Worm (Caenorhabditis elegans): ENCODE data around the gene sdz-4.

Gene sdz-4

ce11 chrII:958618-959017 is at the start of gene sdz-4:
Gene sdz-4 (plus strand): TSS chrII:958918.
- TF ChIP-seq ztf-23 (GFP tag; IDR thresholded peaks at IDR 0.05) (no peak), cog-1 (tag; optimal IDR thresholded peaks at IDR 0.05) (no peak), tab-1 (GFP tag; IDR thresholded peaks at IDR 0.05) (no peak), T22C8.4 (GFP tag; IDR thresholded peaks at IDR 0.05) (no peak), med-1 (GFP tag; optimal IDR thresholded peaks at IDR 0.05; ENCODE audit: insufficient read depth) (no peak)

- TF ChIP-seq flt-1 (GFP tag; IDR thresholded peaks at IDR 0.05) (no peak), tab-1 (GFP tag; IDR thresholded peaks at IDR 0.05) (no peak), T22C8.4 (GFP tag; IDR thresholded peaks at IDR 0.05) (no peak), ztf-29 (GFP tag; IDR thresholded peaks at IDR 0.05) (no peak), ztf-23 (GFP tag; IDR thresholded peaks at IDR 0.05) (no peak), ref-1 (GFP tag; conservative IDR thresholded peaks at IDR 0.05) (no peak), klf-2 (GFP tag; conservative IDR thresholded peaks at IDR 0.05) (no peak), cog-1 (tag; optimal IDR thresholded peaks at IDR 0.05) (no peak), med-1 (GFP tag; optimal IDR thresholded peaks at IDR 0.05; ENCODE audit: insufficient read depth) (no peak)
Measured at ce11 chrII:909554-909953, 49.2 kb upstream of the sdz-4 start, which contains the start of the genes fbxc-24 and fbxc-27. Gene fbxc-24 (minus strand): TSS chrII:909654. Gene fbxc-27 (plus strand): TSS chrII:909769.

ce11 chrII:911680-912079 is 47.0 kb upstream of the sdz-4 start, which contains the start of gene fbxc-31:
Gene fbxc-31 (plus strand): TSS chrII:911980.
- no peak for TF ChIP-seq tab-1 (GFP tag; IDR thresholded peaks at IDR 0.05)
- TF ChIP-seq flt-1 (GFP tag; IDR thresholded peaks at IDR 0.05), result no peak
- no peak for TF ChIP-seq cog-1 (tag; optimal IDR thresholded peaks at IDR 0.05)

ce11 chrII:913222-913722 is 45.4 kb upstream of the sdz-4 start, which contains the start of gene fbxc-33:
Gene fbxc-33 (plus strand): TSS chrII:913672.
- TF ChIP-seq ref-1 (GFP tag; conservative IDR thresholded peaks at IDR 0.05), result no peak
- no peak for TF ChIP-seq tab-1 (GFP tag; IDR thresholded peaks at IDR 0.05)
- TF ChIP-seq med-1 (GFP tag; optimal IDR thresholded peaks at IDR 0.05; ENCODE audit: insufficient read depth), result no peak
- TF ChIP-seq klf-2 (GFP tag; conservative IDR thresholded peaks at IDR 0.05), result no peak
- TF ChIP-seq flt-1 (GFP tag; IDR thresholded peaks at IDR 0.05), result no peak
- no peak for TF ChIP-seq ztf-29 (GFP tag; IDR thresholded peaks at IDR 0.05)

ce11 chrII:915206-915605 is 43.5 kb upstream of the sdz-4 start:
- TF ChIP-seq ztf-23 (GFP tag; IDR thresholded peaks at IDR 0.05) (no peak), med-1 (GFP tag; optimal IDR thresholded peaks at IDR 0.05; ENCODE audit: insufficient read depth) (no peak), ref-1 (GFP tag; conservative IDR thresholded peaks at IDR 0.05) (no peak)

ce11 chrII:915780-916179 is 42.9 kb upstream of the sdz-4 start, which contains the start of gene fbxc-29:
Gene fbxc-29 (plus strand): TSS chrII:916080.
- TF ChIP-seq klf-2 (GFP tag; conservative IDR thresholded peaks at IDR 0.05), result no peak
- TF ChIP-seq T22C8.4 (GFP tag; IDR thresholded peaks at IDR 0.05), result no peak
- no peak for TF ChIP-seq med-1 (GFP tag; optimal IDR thresholded peaks at IDR 0.05; ENCODE audit: insufficient read depth)
- no peak for TF ChIP-seq tab-1 (GFP tag; IDR thresholded peaks at IDR 0.05)
- no peak for TF ChIP-seq flt-1 (GFP tag; IDR thresholded peaks at IDR 0.05)
- no peak for TF ChIP-seq cog-1 (tag; optimal IDR thresholded peaks at IDR 0.05)
- no peak for TF ChIP-seq ztf-23 (GFP tag; IDR thresholded peaks at IDR 0.05)
- TF ChIP-seq ref-1 (GFP tag; conservative IDR thresholded peaks at IDR 0.05), result no peak

- TF ChIP-seq ztf-23 (GFP tag; IDR thresholded peaks at IDR 0.05) (no peak), ref-1 (GFP tag; conservative IDR thresholded peaks at IDR 0.05) (no peak), ztf-29 (GFP tag; IDR thresholded peaks at IDR 0.05) (no peak), flt-1 (GFP tag; IDR thresholded peaks at IDR 0.05) (no peak), tab-1 (GFP tag; IDR thresholded peaks at IDR 0.05) (no peak), cog-1 (tag; optimal IDR thresholded peaks at IDR 0.05) (no peak), klf-2 (GFP tag; conservative IDR thresholded peaks at IDR 0.05) (no peak), T22C8.4 (GFP tag; IDR thresholded peaks at IDR 0.05) (no peak), med-1 (GFP tag; optimal IDR thresholded peaks at IDR 0.05; ENCODE audit: insufficient read depth) (no peak)
Measured at ce11 chrII:917324-917723, 41.4 kb upstream of the sdz-4 start, which contains the start of gene fbxc-30. Gene fbxc-30 (plus strand): TSS chrII:917624.

- no peak for TF ChIP-seq klf-2 (GFP tag; conservative IDR thresholded peaks at IDR 0.05)
- no peak for TF ChIP-seq ref-1 (GFP tag; conservative IDR thresholded peaks at IDR 0.05)
- TF ChIP-seq tab-1 (GFP tag; IDR thresholded peaks at IDR 0.05), result no peak
Measured at ce11 chrII:920326-920725, 38.4 kb upstream of the sdz-4 start.

- TF ChIP-seq klf-2 (GFP tag; conservative IDR thresholded peaks at IDR 0.05) (no peak), flt-1 (GFP tag; IDR thresholded peaks at IDR 0.05) (no peak), ztf-29 (GFP tag; IDR thresholded peaks at IDR 0.05) (no peak), T22C8.4 (GFP tag; IDR thresholded peaks at IDR 0.05) (no peak), ref-1 (GFP tag; conservative IDR thresholded peaks at IDR 0.05) (no peak), tab-1 (GFP tag; IDR thresholded peaks at IDR 0.05) (no peak), cog-1 (tag; optimal IDR thresholded peaks at IDR 0.05) (no peak), med-1 (GFP tag; optimal IDR thresholded peaks at IDR 0.05; ENCODE audit: insufficient read depth) (no peak), ztf-23 (GFP tag; IDR thresholded peaks at IDR 0.05) (no peak)
Measured at ce11 chrII:922778-923177, 35.9 kb upstream of the sdz-4 start.

ce11 chrII:923521-923920 is 35.2 kb upstream of the sdz-4 start, which contains the start of gene fbxc-28:
Gene fbxc-28 (plus strand): TSS chrII:923821.
- TF ChIP-seq ztf-29 (GFP tag; IDR thresholded peaks at IDR 0.05), result no peak
- no peak for TF ChIP-seq ref-1 (GFP tag; conservative IDR thresholded peaks at IDR 0.05)
- no peak for TF ChIP-seq cog-1 (tag; optimal IDR thresholded peaks at IDR 0.05)
- TF ChIP-seq klf-2 (GFP tag; conservative IDR thresholded peaks at IDR 0.05), result no peak
- TF ChIP-seq T22C8.4 (GFP tag; IDR thresholded peaks at IDR 0.05), result no peak
- TF ChIP-seq med-1 (GFP tag; optimal IDR thresholded peaks at IDR 0.05; ENCODE audit: insufficient read depth), result no peak
- TF ChIP-seq tab-1 (GFP tag; IDR thresholded peaks at IDR 0.05), result no peak
- no peak for TF ChIP-seq ztf-23 (GFP tag; IDR thresholded peaks at IDR 0.05)
- TF ChIP-seq flt-1 (GFP tag; IDR thresholded peaks at IDR 0.05), result no peak
